Worm (Caenorhabditis elegans) whole organism, young adult: Measurements from ENCODE around the gene trpp-6.

Source experiments
- B0035.1 ChIP-seq: sonication (generic microtip); optimal IDR thresholded peaks from 2 replicates; lab custom pipeline; 2016; ENCODE audit warnings: missing genetic modification characterization, mild to moderate bottlenecking, missing compliant biosample characterization, missing genotype, missing genetic modification reagents
- D2030.7 ChIP-seq: fragments of 200-800 bp; sonication (Bioruptor generic); IDR thresholded peaks from 2 replicates; pipeline ENCODE4 v1.3.6; 2022; ENCODE audit warnings: missing genetic modification reagents, missing genetic modification characterization, missing compliant biosample characterization
- F10E7.11 ChIP-seq: sonication (generic microtip); optimal IDR thresholded peaks from 2 replicates; lab custom pipeline; 2017; ENCODE audit warnings: mild to moderate bottlenecking, missing genetic modification characterization, moderate library complexity, missing compliant biosample characterization
- F37B4.10 ChIP-seq: fragments of 200-800 bp; sonication (Bioruptor generic); IDR thresholded peaks from 2 replicates; pipeline ENCODE4 v1.3.6; 2022; ENCODE audit warnings: missing genetic modification characterization, missing compliant biosample characterization
- F55B11.4 ChIP-seq: sonication (generic microtip); optimal IDR thresholded peaks from 2 replicates; lab custom pipeline; 2016; ENCODE audit warnings: missing compliant biosample characterization, missing genetic modification characterization, borderline replicate concordance; ENCODE audit not compliant: insufficient read depth
- F57C9.4 ChIP-seq: sonication (generic microtip); optimal IDR thresholded peaks from 2 replicates; lab custom pipeline; 2017; ENCODE audit warnings: mild to moderate bottlenecking, missing genetic modification characterization, missing compliant biosample characterization
- K11D2.4 ChIP-seq: fragments of 200-800 bp; sonication (Bioruptor generic); IDR thresholded peaks from 2 replicates; pipeline ENCODE4 v1.3.6; 2022; ENCODE audit warnings: missing genetic modification reagents, missing genetic modification characterization, missing compliant biosample characterization
- Y53G8AR.9 ChIP-seq: fragments of 200-800 bp; sonication (Bioruptor generic); conservative IDR thresholded peaks from 2 replicates; pipeline ENCODE4 v1.3.6; 2022; ENCODE audit warnings: missing genetic modification reagents, missing genetic modification characterization, missing compliant biosample characterization
- Y67H2A.10 ChIP-seq: fragments of 200-800 bp; sonication (Bioruptor generic); conservative IDR thresholded peaks from 2 replicates; pipeline ENCODE4 v1.3.6; 2022; ENCODE audit warnings: missing genetic modification reagents, missing genetic modification characterization, missing compliant biosample characterization
- Y79H2A.3 ChIP-seq: fragments of 200-800 bp; sonication (Bioruptor generic); conservative IDR thresholded peaks from 2 replicates; pipeline ENCODE4 v1.3.6; 2022; ENCODE audit warnings: missing genetic modification reagents, missing genetic modification characterization, missing compliant biosample characterization
- ZK185.1 ChIP-seq: sonication (generic microtip); optimal IDR thresholded peaks from 2 replicates; lab custom pipeline; 2016; ENCODE audit warnings: mild to moderate bottlenecking, missing genetic modification characterization, missing compliant biosample characterization; ENCODE audit not compliant: poor library complexity, severe bottlenecking
- akir-1 ChIP-seq: fragments of 200-800 bp; sonication (Bioruptor generic); optimal IDR thresholded peaks from 2 replicates; lab custom pipeline; 2018; ENCODE audit warnings: mild to moderate bottlenecking, missing genetic modification characterization, moderate library complexity, missing compliant biosample characterization
- aptf-2 ChIP-seq: fragments of 200-800 bp; sonication (Bioruptor generic); conservative IDR thresholded peaks from 2 replicates; pipeline ENCODE4 v1.3.6; 2022; ENCODE audit warnings: missing genetic modification reagents, missing genetic modification characterization, missing compliant biosample characterization
- atf-7 ChIP-seq: sonication (generic microtip); optimal IDR thresholded peaks from 2 replicates; lab custom pipeline; 2017; ENCODE audit warnings: mild to moderate bottlenecking, missing genetic modification characterization, missing compliant biosample characterization
- athp-1 ChIP-seq: sonication (generic microtip); optimal IDR thresholded peaks from 2 replicates; lab custom pipeline; 2017; ENCODE audit warnings: mild to moderate bottlenecking, missing genetic modification characterization, missing compliant biosample characterization
- attf-6 ChIP-seq: fragments of 200-800 bp; sonication (Bioruptor generic); IDR thresholded peaks from 2 replicates; pipeline ENCODE4 v1.3.6; 2022; ENCODE audit warnings: missing genetic modification reagents, missing genetic modification characterization, missing compliant biosample characterization
- bed-1 ChIP-seq: fragments of 200-800 bp; sonication (Bioruptor generic); IDR thresholded peaks from 2 replicates; pipeline ENCODE4 v1.3.6; 2022; ENCODE audit warnings: missing genetic modification reagents, missing genetic modification characterization, missing compliant biosample characterization
- bed-2 ChIP-seq: fragments of 200-800 bp; sonication (Bioruptor generic); IDR thresholded peaks from 2 replicates; pipeline ENCODE4 v1.3.6; 2022; ENCODE audit warnings: missing genetic modification reagents, missing genetic modification characterization, missing compliant biosample characterization
- cebp-2 ChIP-seq: fragments of 200-800 bp; sonication (Bioruptor generic); IDR thresholded peaks from 2 replicates; pipeline ENCODE4 v1.3.6; 2022; ENCODE audit warnings: missing genetic modification characterization, missing compliant biosample characterization
- ceh-40 ChIP-seq: fragments of 200-800 bp; sonication (Bioruptor generic); IDR thresholded peaks from 2 replicates; pipeline ENCODE4 v1.3.6; 2022; ENCODE audit warnings: missing genetic modification characterization, missing compliant biosample characterization
- ceh-58 ChIP-seq: fragments of 200-800 bp; sonication (Bioruptor generic); IDR thresholded peaks from 2 replicates; pipeline ENCODE4 v1.3.6; 2022; ENCODE audit warnings: missing genetic modification characterization, missing compliant biosample characterization
- ceh-79 ChIP-seq: sonication (generic microtip); optimal IDR thresholded peaks from 2 replicates; lab custom pipeline; 2017; ENCODE audit warnings: mild to moderate bottlenecking, missing genetic modification characterization, missing compliant biosample characterization
- dox-1 ChIP-seq: fragments of 200-800 bp; sonication (Bioruptor generic); IDR thresholded peaks from 2 replicates; pipeline ENCODE4 v1.3.6; 2022; ENCODE audit warnings: missing genetic modification reagents, missing genetic modification characterization, missing compliant biosample characterization
- efl-1 ChIP-seq: fragments of 150-350 bp; optimal IDR thresholded peaks from 2 replicates; lab custom pipeline; 2014; ENCODE audit warnings: missing biosample characterization, missing genetic modification reagents, missing genetic modification characterization
- egrh-3 ChIP-seq: fragments of 200-800 bp; sonication (Bioruptor generic); IDR thresholded peaks from 2 replicates; pipeline ENCODE4 v1.3.6; 2022; ENCODE audit warnings: missing genetic modification reagents, missing genetic modification characterization, missing compliant biosample characterization
- fkh-3 ChIP-seq: sonication (generic microtip); optimal IDR thresholded peaks from 2 replicates; lab custom pipeline; 2016; ENCODE audit warnings: mild to moderate bottlenecking, missing genetic modification characterization, missing compliant biosample characterization
- gei-17 ChIP-seq: fragments of 200-800 bp; sonication (Bioruptor generic); optimal IDR thresholded peaks from 2 replicates; lab custom pipeline; 2018; ENCODE audit warnings: mild to moderate bottlenecking, missing genetic modification characterization, missing compliant biosample characterization
- let-607 ChIP-seq, 2 experiments: fragments of 200-800 bp in 1 of 2; sonication (Bioruptor generic) in 1 of 2; sonication (generic microtip) in 1 of 2; optimal IDR thresholded peaks; 2 replicates each; lab custom pipeline; 2016 to 2018; ENCODE audit warnings: mild to moderate bottlenecking in 2 of 2, missing compliant biosample characterization in 2 of 2, missing genetic modification characterization in 2 of 2, moderate library complexity in 2 of 2, missing genotype in 1 of 2
- lin-54 ChIP-seq: fragments of 200-800 bp; sonication (Bioruptor generic); optimal IDR thresholded peaks from 2 replicates; lab custom pipeline; 2018; ENCODE audit warnings: mild to moderate bottlenecking, missing genetic modification characterization, missing compliant biosample characterization
- lir-1 ChIP-seq: fragments of 200-800 bp; sonication (Bioruptor generic); conservative IDR thresholded peaks from 2 replicates; pipeline ENCODE4 v1.3.6; 2022; ENCODE audit warnings: missing genetic modification reagents, missing genetic modification characterization, missing compliant biosample characterization
- lsl-1 ChIP-seq: fragments of 200-800 bp; sonication (Bioruptor generic); optimal IDR thresholded peaks from 2 replicates; lab custom pipeline; 2018; ENCODE audit warnings: mild to moderate bottlenecking, missing genetic modification characterization, moderate library complexity, missing compliant biosample characterization
- lsy-27 ChIP-seq: sonication (generic microtip); optimal IDR thresholded peaks from 2 replicates; lab custom pipeline; 2017; ENCODE audit warnings: missing genetic modification characterization, mild to moderate bottlenecking, missing compliant biosample characterization, antibody characterized with exemption, missing genotype, borderline replicate concordance; ENCODE audit not compliant: insufficient read depth
- madf-3 ChIP-seq: fragments of 200-800 bp; sonication (Bioruptor generic); IDR thresholded peaks from 2 replicates; pipeline ENCODE4 v1.3.6; 2022; ENCODE audit warnings: missing genetic modification reagents, missing genetic modification characterization, missing compliant biosample characterization
- madf-6 ChIP-seq: fragments of 200-800 bp; sonication (Bioruptor generic); IDR thresholded peaks from 2 replicates; pipeline ENCODE4 v1.3.6; 2022; ENCODE audit warnings: missing genetic modification reagents, missing genetic modification characterization, missing compliant biosample characterization
- mcd-1 ChIP-seq: fragments of 200-800 bp; sonication (Bioruptor generic); IDR thresholded peaks from 2 replicates; pipeline ENCODE4 v1.3.6; 2022; ENCODE audit warnings: missing genetic modification reagents, missing genetic modification characterization, missing compliant biosample characterization
- mxl-1 ChIP-seq: sonication (generic microtip); optimal IDR thresholded peaks from 2 replicates; lab custom pipeline; 2016; ENCODE audit warnings: missing genetic modification characterization, missing compliant biosample characterization
- nfya-2 ChIP-seq: fragments of 200-800 bp; sonication (Bioruptor generic); IDR thresholded peaks from 2 replicates; pipeline ENCODE4 v1.3.6; 2022; ENCODE audit warnings: missing genetic modification reagents, missing genetic modification characterization, missing compliant biosample characterization
- nfyb-1 ChIP-seq: fragments of 200-800 bp; sonication (Bioruptor generic); IDR thresholded peaks from 2 replicates; pipeline ENCODE4 v1.3.6; 2022; ENCODE audit warnings: missing genetic modification reagents, missing genetic modification characterization, missing compliant biosample characterization
- nhr-120 ChIP-seq: fragments of 200-800 bp; sonication (Bioruptor generic); IDR thresholded peaks from 2 replicates; pipeline ENCODE4 v1.3.6; 2022; ENCODE audit warnings: missing genetic modification characterization, missing compliant biosample characterization
- nhr-90 ChIP-seq: sonication (generic microtip); optimal IDR thresholded peaks from 2 replicates; lab custom pipeline; 2016; ENCODE audit warnings: missing genotype, mild to moderate bottlenecking, missing genetic modification characterization, missing compliant biosample characterization
- rec-8 ChIP-seq, 2 experiments: sonication (generic microtip); optimal IDR thresholded peaks; 2 replicates each; lab custom pipeline; 2016; ENCODE audit warnings: mild to moderate bottlenecking in 2 of 2, missing genetic modification characterization in 2 of 2, missing genetic modification reagents in 2 of 2, missing genotype in 2 of 2, missing biosample characterization in 1 of 2, missing compliant biosample characterization in 1 of 2, moderate library complexity in 1 of 2
- rpc-1 ChIP-seq, 2 experiments: fragments of 150-350 bp in 1 of 2; sonication (generic microtip) in 1 of 2; optimal IDR thresholded peaks; 2 replicates each; lab custom pipeline; 2014 to 2018; ENCODE audit warnings: missing biosample characterization in 1 of 2, missing genetic modification characterization in 1 of 2, missing genetic modification reagents in 1 of 2, missing genotype in 1 of 2
- sdz-38 ChIP-seq: sonication (generic microtip); optimal IDR thresholded peaks from 2 replicates; lab custom pipeline; 2016; ENCODE audit warnings: missing genotype, missing genetic modification characterization, missing compliant biosample characterization
- snpc-3.4 ChIP-seq: sonication (generic microtip); optimal IDR thresholded peaks from 2 replicates; lab custom pipeline; 2017; ENCODE audit warnings: missing genetic modification characterization, mild to moderate bottlenecking, missing compliant biosample characterization, antibody characterized with exemption, moderate library complexity, missing genotype, missing genetic modification reagents
- xnd-1 ChIP-seq: sonication (generic microtip); optimal IDR thresholded peaks from 2 replicates; lab custom pipeline; 2016; ENCODE audit warnings: missing genotype, missing genetic modification reagents, missing genetic modification characterization, missing compliant biosample characterization
- zim-3 ChIP-seq: sonication (generic microtip); optimal IDR thresholded peaks from 2 replicates; lab custom pipeline; 2017; ENCODE audit warnings: mild to moderate bottlenecking, missing genetic modification characterization, moderate library complexity, missing compliant biosample characterization
- ztf-28 ChIP-seq: fragments of 200-800 bp; sonication (Bioruptor generic); IDR thresholded peaks from 2 replicates; pipeline ENCODE4 v1.3.6; 2022; ENCODE audit warnings: missing genetic modification reagents, missing genetic modification characterization, missing compliant biosample characterization
- ztf-3 ChIP-seq: fragments of 200-800 bp; sonication (Bioruptor generic); optimal IDR thresholded peaks from 2 replicates; lab custom pipeline; 2018; ENCODE audit warnings: mild to moderate bottlenecking, missing genetic modification characterization, missing compliant biosample characterization

trpp-6 gene

DNA sequence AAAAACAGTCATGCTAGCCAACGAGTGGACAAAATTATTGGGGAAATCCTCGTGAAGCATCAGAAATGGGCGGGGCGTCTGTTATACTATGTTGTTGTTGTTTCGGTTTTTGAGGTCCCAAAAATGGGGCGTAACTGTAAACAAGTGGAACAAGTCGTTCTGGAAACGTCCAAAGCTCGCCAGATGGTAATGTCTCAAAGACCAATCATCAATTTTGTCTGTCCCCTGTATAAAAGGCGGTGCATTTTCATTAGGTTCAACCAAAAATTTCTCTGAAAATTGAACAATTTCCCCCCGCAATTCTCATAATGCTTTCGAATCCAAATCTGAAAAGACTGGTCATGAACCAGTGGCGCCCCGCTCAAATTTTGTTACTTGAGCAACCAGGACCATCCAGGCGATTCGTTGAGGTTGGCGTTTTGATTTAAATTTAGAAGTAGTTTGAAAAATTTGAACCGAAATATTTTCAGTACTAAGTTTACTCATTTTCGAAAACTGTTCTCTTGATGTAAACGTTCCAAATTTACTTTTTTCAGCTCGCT is 27.5 kb downstream of the trpp-6 start:
- TF ChIP-seq attf-6 (GFP tag; lab: Robert Waterston, UW) = peak; percentile 23; the same call in 1 of the 2 replicates
- no peak for TF ChIP-seq ceh-40
- TF ChIP-seq bed-1 (GFP tag; lab: Robert Waterston, UW) = no peak
- TF ChIP-seq F57C9.4 (tag; lab: Kevin White, UChicago) = no peak
- no peak for TF ChIP-seq lir-1
- TF ChIP-seq Y53G8AR.9 (GFP tag; lab: Robert Waterston, UW) = peak; percentile 51; the same call in 1 of the 2 replicates
- no peak for TF ChIP-seq cebp-2
- no peak for TF ChIP-seq sdz-38
- TF ChIP-seq let-607 (tag; optimal IDR thresholded peaks at IDR 0.05; lab: Kevin White, UChicago) = no peak
- no peak for TF ChIP-seq B0035.1 (tag; lab: Kevin White, UChicago)
- no peak for TF ChIP-seq egrh-3 (GFP tag; lab: Robert Waterston, UW)
- no peak for TF ChIP-seq nhr-90
- no peak for TF ChIP-seq F37B4.10
- TF ChIP-seq nhr-120 (GFP tag; lab: Robert Waterston, UW) = no peak
- TF ChIP-seq efl-1 = no peak
- no peak for TF ChIP-seq rec-8 (tag; optimal IDR thresholded peaks at IDR 0.05; lab: Kevin White, UChicago)
- TF ChIP-seq lsl-1 (GFP tag; lab: Kevin White, UChicago) = peak; percentile 10
- TF ChIP-seq mxl-1 = no peak
- TF ChIP-seq D2030.7 = peak; percentile 22; the same call in 1 of the 2 replicates
- TF ChIP-seq rpc-1 (optimal IDR thresholded peaks at IDR 0.05; lab: Kevin White, UChicago) = no peak
- no peak for TF ChIP-seq rpc-1 (tag; optimal IDR thresholded peaks at IDR 0.05; lab: Kevin White, UChicago)
- TF ChIP-seq ceh-79 (tag; lab: Kevin White, UChicago) = no peak
- TF ChIP-seq xnd-1 (tag; lab: Kevin White, UChicago) = no peak
- no peak for TF ChIP-seq F55B11.4 (tag; lab: Kevin White, UChicago)
- TF ChIP-seq akir-1 (GFP tag; lab: Kevin White, UChicago) = no peak
- TF ChIP-seq aptf-2 (GFP tag; lab: Robert Waterston, UW) = peak; percentile 43; the same call in 1 of the 2 replicates
- peak; percentile 59 for TF ChIP-seq athp-1 (tag; lab: Kevin White, UChicago)
- no peak for TF ChIP-seq fkh-3
- no peak for TF ChIP-seq Y67H2A.10 (GFP tag; lab: Robert Waterston, UW)
- TF ChIP-seq ceh-58 (GFP tag; lab: Robert Waterston, UW) = no peak
- TF ChIP-seq snpc-3.4 (tag; lab: Kevin White, UChicago) = no peak
- TF ChIP-seq K11D2.4 (GFP tag; lab: Robert Waterston, UW) = no peak
- TF ChIP-seq Y79H2A.3 = peak; percentile 86
- TF ChIP-seq atf-7 (tag; lab: Kevin White, UChicago) = no peak
- no peak for TF ChIP-seq lsy-27
- no peak for TF ChIP-seq lin-54 (GFP tag; lab: Kevin White, UChicago)
- 0 out of 2 replicates have a peak, but pooled peaks have one; percentile 4 for TF ChIP-seq madf-3 (GFP tag; lab: Robert Waterston, UW)
- no peak for TF ChIP-seq ztf-28 (GFP tag; lab: Robert Waterston, UW)
- TF ChIP-seq gei-17 (GFP tag; lab: Kevin White, UChicago) = no peak
- no peak for TF ChIP-seq bed-2 (GFP tag; lab: Robert Waterston, UW)
- TF ChIP-seq madf-6 = peak; percentile 15; the same call in 1 of the 2 replicates
- no peak for TF ChIP-seq zim-3 (tag; lab: Kevin White, UChicago)
- TF ChIP-seq dox-1 = peak; percentile 56
- TF ChIP-seq F10E7.11 (tag; lab: Kevin White, UChicago) = no peak
- TF ChIP-seq mcd-1 (GFP tag; lab: Robert Waterston, UW) = no peak
- TF ChIP-seq ZK185.1 (tag; lab: Kevin White, UChicago) = no peak
- no peak for TF ChIP-seq nfyb-1
- TF ChIP-seq nfya-2 (GFP tag; lab: Robert Waterston, UW) = no peak
- no peak for TF ChIP-seq ztf-3 (GFP tag; lab: Kevin White, UChicago)
